Fruit fly (Drosophila melanogaster) whole organism, embryonic: ENCODE results near the gene CHOp24.

Experiments
- ATbp ChIP-seq: fragments of 200-800 bp; sonication (Bioruptor generic); optimal IDR thresholded peaks from 2 replicates; lab custom pipeline; 2017; ENCODE audit warnings: missing biosample characterization, mild to moderate bottlenecking, missing genetic modification characterization, missing genetic modification reagents
- Ada2b ChIP-seq: fragments of 200-800 bp; sonication (Bioruptor generic); IDR thresholded peaks from 2 replicates; pipeline ENCODE4 v1.3.6; 2022; ENCODE audit warnings: missing biosample characterization, missing genetic modification characterization
- Asciz ChIP-seq: fragments of 200-800 bp; sonication (Bioruptor generic); optimal IDR thresholded peaks from 2 replicates; lab custom pipeline; 2017; ENCODE audit warnings: missing biosample characterization, mild to moderate bottlenecking, missing genetic modification characterization, missing genetic modification reagents
- CG1024 ChIP-seq: fragments of 200-800 bp; sonication (Bioruptor generic); IDR thresholded peaks from 2 replicates; pipeline ENCODE4 v1.3.6; 2022; ENCODE audit warnings: missing biosample characterization, missing genetic modification characterization
- CG10274 ChIP-seq: fragments of 200-800 bp; sonication (Bioruptor generic); optimal IDR thresholded peaks from 3 replicates; lab custom pipeline; 2017; ENCODE audit warnings: missing biosample characterization, mild to moderate bottlenecking, missing genetic modification characterization
- CG10543 ChIP-seq: fragments of 200-800 bp; sonication (Bioruptor generic); optimal IDR thresholded peaks from 3 replicates; lab custom pipeline; 2017; ENCODE audit warnings: missing biosample characterization, mild to moderate bottlenecking, missing genetic modification characterization, moderate library complexity
- CG10565 ChIP-seq: fragments of 200-800 bp; sonication (Bioruptor generic); optimal IDR thresholded peaks from 3 replicates; lab custom pipeline; 2016; ENCODE audit warnings: missing biosample characterization, mild to moderate bottlenecking, missing genetic modification characterization
- CG11695 ChIP-seq: fragments of 200-800 bp; sonication (Bioruptor generic); IDR thresholded peaks from 3 replicates; pipeline ENCODE4 v1.3.6; 2022; ENCODE audit warnings: missing biosample characterization, missing genetic modification characterization
- CG13287 ChIP-seq: fragments of 200-800 bp; sonication (Bioruptor generic); IDR thresholded peaks from 2 replicates; pipeline ENCODE4 v1.3.6; 2022; ENCODE audit warnings: missing biosample characterization, missing genetic modification characterization; ENCODE audit not compliant: partially characterized antibody
- CG14860 ChIP-seq: fragments of 200-800 bp; sonication (Bioruptor generic); IDR thresholded peaks from 3 replicates; pipeline ENCODE4 v1.3.6; 2022; ENCODE audit warnings: missing biosample characterization, missing genetic modification characterization; ENCODE audit not compliant: partially characterized antibody
- CG18011 ChIP-seq: fragments of 200-800 bp; sonication (Bioruptor generic); optimal IDR thresholded peaks from 2 replicates; lab custom pipeline; 2017; ENCODE audit warnings: missing biosample characterization, missing genetic modification characterization, mild to moderate bottlenecking, moderate library complexity, missing genotype
- CG18262 ChIP-seq: fragments of 200-800 bp; optimal IDR thresholded peaks from 3 replicates; lab custom pipeline; 2019; ENCODE audit warnings: missing biosample characterization, mild to moderate bottlenecking, missing genetic modification characterization, moderate library complexity
- CG31224 ChIP-seq: fragments of 200-800 bp; sonication (Bioruptor generic); IDR thresholded peaks from 2 replicates; pipeline ENCODE4 v1.3.6; 2022; ENCODE audit warnings: missing biosample characterization, missing genetic modification characterization
- CG3163 ChIP-seq: fragments of 200-800 bp; sonication (Bioruptor generic); optimal IDR thresholded peaks from 3 replicates; lab custom pipeline; 2016; ENCODE audit warnings: missing biosample characterization, missing genetic modification characterization
- CG5953 ChIP-seq: fragments of 200-800 bp; sonication (Bioruptor generic); IDR thresholded peaks from 2 replicates; pipeline ENCODE4 v1.3.6; 2022; ENCODE audit warnings: missing biosample characterization, missing genetic modification characterization
- CG6254 ChIP-seq: fragments of 200-800 bp; sonication (Bioruptor generic); optimal IDR thresholded peaks from 3 replicates; lab custom pipeline; 2017; ENCODE audit warnings: mild to moderate bottlenecking, missing biosample characterization, missing genetic modification reagents, missing genetic modification characterization
- CG6765 ChIP-seq: fragments of 200-800 bp; sonication (Bioruptor generic); optimal IDR thresholded peaks from 3 replicates; lab custom pipeline; 2017; ENCODE audit warnings: missing biosample characterization, mild to moderate bottlenecking, missing genetic modification characterization
- CG6791 ChIP-seq: fragments of 200-800 bp; sonication (Bioruptor generic); IDR thresholded peaks from 3 replicates; pipeline ENCODE4 v1.3.6; 2022; ENCODE audit warnings: missing biosample characterization, missing genetic modification characterization; ENCODE audit not compliant: partially characterized antibody
- CG9609 ChIP-seq: fragments of 200-800 bp; sonication (Bioruptor generic); optimal IDR thresholded peaks from 3 replicates; lab custom pipeline; 2016; ENCODE audit warnings: missing biosample characterization, missing genetic modification characterization
- Chrac-16 ChIP-seq: fragments of 200-800 bp; sonication (Bioruptor generic); optimal IDR thresholded peaks from 3 replicates; lab custom pipeline; 2016; ENCODE audit warnings: missing biosample characterization, missing genetic modification characterization
- CoRest ChIP-seq: fragments of 200-800 bp; sonication (Bioruptor generic); optimal IDR thresholded peaks from 3 replicates; lab custom pipeline; 2018; ENCODE audit warnings: missing biosample characterization, mild to moderate bottlenecking, missing genetic modification characterization, moderate library complexity
- Fer2 ChIP-seq: fragments of 200-800 bp; sonication (Bioruptor generic); optimal IDR thresholded peaks from 2 replicates; lab custom pipeline; 2018; ENCODE audit warnings: missing biosample characterization, mild to moderate bottlenecking, missing genetic modification characterization, moderate library complexity
- H15 ChIP-seq: fragments of 200-800 bp; sonication (Bioruptor generic); IDR thresholded peaks from 3 replicates; pipeline ENCODE4 v1.3.6; 2022; ENCODE audit warnings: missing biosample characterization, missing genetic modification characterization
- Hr3 ChIP-seq: fragments of 200-800 bp; sonication (Bioruptor generic); optimal IDR thresholded peaks from 3 replicates; lab custom pipeline; 2016; ENCODE audit warnings: missing biosample characterization, missing genetic modification characterization
- Jarid2 ChIP-seq: fragments of 200-800 bp; sonication (Bioruptor generic); optimal IDR thresholded peaks from 3 replicates; lab custom pipeline; 2017; ENCODE audit warnings: mild to moderate bottlenecking, missing biosample characterization, missing genetic modification reagents, missing genetic modification characterization
- MBD-R2 ChIP-seq: fragments of 200-800 bp; sonication (Bioruptor generic); IDR thresholded peaks from 2 replicates; pipeline ENCODE4 v1.3.6; 2022; ENCODE audit warnings: missing biosample characterization, missing genetic modification characterization
- Mrtf ChIP-seq: fragments of 200-800 bp; sonication (Bioruptor generic); IDR thresholded peaks from 3 replicates; pipeline ENCODE4 v1.3.6; 2022; ENCODE audit warnings: missing biosample characterization, missing genetic modification characterization
- Nf-YA ChIP-seq: fragments of 200-800 bp; sonication (Bioruptor generic); IDR thresholded peaks from 2 replicates; pipeline ENCODE4 v1.3.6; 2022; ENCODE audit warnings: missing biosample characterization, missing genetic modification characterization
- Nf-YB ChIP-seq: fragments of 200-800 bp; sonication (Bioruptor generic); optimal IDR thresholded peaks from 3 replicates; lab custom pipeline; 2019; ENCODE audit warnings: missing biosample characterization, mild to moderate bottlenecking, missing genetic modification characterization, moderate library complexity
- Nf-YC ChIP-seq: fragments of 200-800 bp; optimal IDR thresholded peaks from 3 replicates; lab custom pipeline; 2019; ENCODE audit warnings: missing biosample characterization, mild to moderate bottlenecking, missing genetic modification characterization, moderate library complexity
- Ravus ChIP-seq: fragments of 200-800 bp; sonication (Bioruptor generic); IDR thresholded peaks from 2 replicates; pipeline ENCODE4 v1.3.6; 2022; ENCODE audit warnings: missing biosample characterization, missing genetic modification characterization
- Rfx ChIP-seq: fragments of 200-800 bp; sonication (Bioruptor generic); IDR thresholded peaks from 2 replicates; pipeline ENCODE4 v1.3.6; 2022; ENCODE audit warnings: missing biosample characterization, missing genetic modification characterization
- Usf ChIP-seq: fragments of 200-800 bp; sonication (Bioruptor generic); optimal IDR thresholded peaks from 2 replicates; lab custom pipeline; 2017; ENCODE audit warnings: missing genotype, missing biosample characterization, missing genetic modification characterization
- Xrp1 ChIP-seq: fragments of 200-800 bp; sonication (Bioruptor generic); IDR thresholded peaks from 2 replicates; pipeline ENCODE4 v1.3.6; 2022; ENCODE audit warnings: missing biosample characterization, missing genetic modification characterization
- ara ChIP-seq: fragments of 200-800 bp; sonication (Bioruptor generic); IDR thresholded peaks from 2 replicates; pipeline ENCODE4 v1.3.6; 2022; ENCODE audit warnings: missing biosample characterization, missing genetic modification characterization
- bcd ChIP-seq: fragments of 200-800 bp; sonication (Bioruptor generic); optimal IDR thresholded peaks from 2 replicates; lab custom pipeline; 2017; ENCODE audit warnings: missing biosample characterization, mild to moderate bottlenecking, missing genetic modification characterization
- dm ChIP-seq: fragments of 200-800 bp; sonication (Bioruptor generic); optimal IDR thresholded peaks from 3 replicates; lab custom pipeline; 2016; ENCODE audit warnings: missing biosample characterization, missing genetic modification characterization
- fd3F ChIP-seq: fragments of 200-800 bp; sonication (Bioruptor generic); optimal IDR thresholded peaks from 2 replicates; lab custom pipeline; 2018; ENCODE audit warnings: missing biosample characterization, mild to moderate bottlenecking, missing genetic modification characterization, moderate library complexity
- gcm2 ChIP-seq: fragments of 200-800 bp; sonication (Bioruptor generic); optimal IDR thresholded peaks from 2 replicates; lab custom pipeline; 2016; ENCODE audit warnings: missing biosample characterization, missing genetic modification characterization
- grn ChIP-seq: fragments of 200-800 bp; sonication (Bioruptor generic); optimal IDR thresholded peaks from 3 replicates; lab custom pipeline; 2017; ENCODE audit warnings: missing biosample characterization, missing genetic modification characterization
- gro ChIP-seq: fragments of 200-800 bp; sonication (Bioruptor generic); optimal IDR thresholded peaks from 2 replicates; lab custom pipeline; 2016; ENCODE audit warnings: missing biosample characterization, missing genetic modification characterization
- ind ChIP-seq: fragments of 200-800 bp; sonication (Bioruptor generic); optimal IDR thresholded peaks from 3 replicates; lab custom pipeline; 2016; ENCODE audit warnings: missing biosample characterization, missing genetic modification characterization
- prd ChIP-seq, 3 experiments: fragments of >200 bp in 2 of 3; fragments of 200-800 bp in 1 of 3; sonication (Bioruptor generic) in 1 of 3; optimal IDR thresholded peaks in 2 of 3; IDR thresholded peaks in 1 of 3; 2 replicates in 2 of 3; 3 replicates in 1 of 3; pipeline versions ENCODE4 v1.3.6 to Lab custom; 2017 to 2022; ENCODE audit warnings: missing biosample characterization in 1 of 3, missing genetic modification characterization in 1 of 3
- psq ChIP-seq: fragments of 200-800 bp; sonication (Bioruptor generic); optimal IDR thresholded peaks from 2 replicates; lab custom pipeline; 2017; ENCODE audit warnings: missing biosample characterization, missing genetic modification characterization
- row ChIP-seq: fragments of 200-800 bp; sonication (Bioruptor generic); IDR thresholded peaks from 3 replicates; pipeline ENCODE4 v1.3.6; 2022; ENCODE audit warnings: missing biosample characterization, missing genetic modification characterization
- scrt ChIP-seq: fragments of 200-800 bp; sonication (Bioruptor generic); optimal IDR thresholded peaks from 2 replicates; lab custom pipeline; 2018; ENCODE audit warnings: missing biosample characterization, mild to moderate bottlenecking, missing genetic modification characterization, moderate library complexity
- sens-2 ChIP-seq: fragments of 200-800 bp; sonication (Bioruptor generic); IDR thresholded peaks from 2 replicates; pipeline ENCODE4 v1.3.6; 2022; ENCODE audit warnings: missing biosample characterization, missing genetic modification characterization
- unc-4 ChIP-seq: fragments of 200-800 bp; sonication (Bioruptor generic); IDR thresholded peaks from 2 replicates; pipeline ENCODE4 v1.3.6; 2022; ENCODE audit warnings: missing biosample characterization, missing genetic modification characterization; ENCODE audit not compliant: partially characterized antibody
- wek ChIP-seq: fragments of 200-800 bp; sonication (Bioruptor generic); optimal IDR thresholded peaks from 3 replicates; lab custom pipeline; 2018; ENCODE audit warnings: missing biosample characterization, mild to moderate bottlenecking, missing genetic modification characterization, moderate library complexity
- zfh2 ChIP-seq: fragments of 200-800 bp; sonication (Bioruptor generic); optimal IDR thresholded peaks from 2 replicates; lab custom pipeline; 2016; ENCODE audit warnings: missing biosample characterization, missing genetic modification characterization

CHOp24 gene

DNA sequence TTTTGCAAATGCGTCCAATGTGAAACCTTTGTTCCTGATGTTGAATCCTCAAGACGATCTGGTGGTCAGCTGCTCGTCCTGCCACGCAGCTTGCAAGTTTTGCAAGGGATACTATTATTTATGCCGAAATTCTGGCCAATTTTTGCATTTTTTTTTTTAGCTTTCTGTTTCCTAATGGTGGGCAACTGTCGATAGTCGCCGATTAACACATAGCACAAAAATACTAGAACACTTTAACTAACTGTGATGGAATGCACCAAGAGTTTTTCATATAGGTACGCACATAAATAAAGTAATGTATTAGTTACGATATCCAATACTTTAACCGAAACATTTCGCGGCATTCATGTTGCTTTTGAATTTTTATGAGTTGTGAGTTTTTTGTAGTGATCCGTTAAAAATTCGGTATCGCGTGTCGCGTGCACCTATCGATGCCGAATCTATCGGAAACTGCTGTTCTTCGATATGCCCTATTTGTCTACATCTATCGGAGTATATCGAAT is at the start of gene CHOp24, which contains the start of gene rb (continued):
- no peak for TF ChIP-seq Nf-YA (GFP tag; lab: Robert Waterston, UW)
- peak; percentile 94 for TF ChIP-seq CG13287 (GFP tag; lab: Robert Waterston, UW)
- TF ChIP-seq bcd (GFP tag; lab: Kevin White, UChicago) = no peak
- no peak for TF ChIP-seq scrt (GFP tag; lab: Kevin White, UChicago)
- TF ChIP-seq wek (GFP tag; lab: Kevin White, UChicago) = no peak
- TF ChIP-seq CoRest = peak; percentile 32
- no peak for TF ChIP-seq Ravus (GFP tag; lab: Robert Waterston, UW)
- peak; percentile 17 for TF ChIP-seq ind (GFP tag; lab: Kevin White, UChicago)
- no peak for TF ChIP-seq CG31224 (GFP tag; lab: Robert Waterston, UW)
- TF ChIP-seq prd (optimal IDR thresholded peaks at IDR 0.05; lab: Kevin White, UChicago) = no peak
- peak; percentile 24; the same call in 1 of the 3 replicates for TF ChIP-seq prd (GFP tag; IDR thresholded peaks at IDR 0.05; lab: Robert Waterston, UW)
- TF ChIP-seq CG3163 (GFP tag; lab: Kevin White, UChicago) = no peak
- TF ChIP-seq CG18262 (tag; lab: Kevin White, UChicago) = peak; percentile 14
- no peak for TF ChIP-seq CG6254
- peak; percentile 80 for TF ChIP-seq row (GFP tag; lab: Robert Waterston, UW)
- no peak for TF ChIP-seq grn (GFP tag; lab: Kevin White, UChicago)
- TF ChIP-seq Hr3 (GFP tag; lab: Kevin White, UChicago) = no peak
- TF ChIP-seq fd3F = no peak
- no peak for TF ChIP-seq Fer2
- no peak for TF ChIP-seq gcm2
- peak; percentile 88 for TF ChIP-seq CG6791
- peak; percentile 59 for TF ChIP-seq MBD-R2
- peak; percentile 43 for TF ChIP-seq Nf-YC
- no peak for TF ChIP-seq CG5953 (GFP tag; lab: Robert Waterston, UW)
- TF ChIP-seq ara (GFP tag; lab: Robert Waterston, UW) = no peak
- TF ChIP-seq ATbp (GFP tag; lab: Kevin White, UChicago) = no peak
- no peak for TF ChIP-seq psq (GFP tag; lab: Kevin White, UChicago)
- TF ChIP-seq H15 (GFP tag; lab: Robert Waterston, UW) = no peak
- no peak for TF ChIP-seq gro
- no peak for TF ChIP-seq Mrtf
- TF ChIP-seq CG18011 (GFP tag; lab: Kevin White, UChicago) = no peak
- no peak for TF ChIP-seq sens-2 (GFP tag; lab: Robert Waterston, UW)
- TF ChIP-seq Ada2b = no peak
- TF ChIP-seq Asciz (GFP tag; lab: Kevin White, UChicago) = no peak
- no peak for TF ChIP-seq Xrp1 (GFP tag; lab: Robert Waterston, UW)
- TF ChIP-seq dm (GFP tag; lab: Kevin White, UChicago) = peak; percentile 56
- no peak for TF ChIP-seq CG1024 (GFP tag; lab: Robert Waterston, UW)
- TF ChIP-seq Usf (GFP tag; lab: Kevin White, UChicago) = no peak
- TF ChIP-seq zfh2 = peak; percentile 57
- peak; percentile 28; the same call in 1 of the 2 replicates for TF ChIP-seq Rfx (GFP tag; lab: Robert Waterston, UW)
- TF ChIP-seq CG10565 (GFP tag; lab: Kevin White, UChicago) = no peak
- TF ChIP-seq Jarid2 (GFP tag; lab: Kevin White, UChicago) = no peak
- peak; percentile 94 for TF ChIP-seq unc-4
- TF ChIP-seq CG9609 (GFP tag; lab: Kevin White, UChicago) = no peak
- no peak for TF ChIP-seq CG11695 (GFP tag; lab: Robert Waterston, UW)
- peak; percentile 13 for TF ChIP-seq Nf-YB (GFP tag; lab: Kevin White, UChicago)
- TF ChIP-seq CG10543 = no peak
- peak; percentile 4 for TF ChIP-seq Chrac-16
- no peak for TF ChIP-seq CG10274 (GFP tag; lab: Kevin White, UChicago)
- TF ChIP-seq CG14860 (GFP tag; lab: Robert Waterston, UW) = peak; percentile 96
- TF ChIP-seq CG6765 (GFP tag; lab: Kevin White, UChicago) = no peak
